Fruit fly (Drosophila melanogaster): Measurements from ENCODE around the gene Ubx.
A peak's percentile ranks its signal among the peaks of the same experiment; 100 is the strongest.

dm6 chr3R:16620478-16620877 lies 113.7 kb downstream of the Ubx start, which contains the start of gene CG14893:
- TF ChIP-seq kay (GFP tag; ENCODE audit: borderline replicate concordance): peak; percentile 39
- TF ChIP-seq CG5204 (GFP tag; optimal IDR thresholded peaks at IDR 0.05): no peak
- no peak for TF ChIP-seq toe (GFP tag; optimal IDR thresholded peaks at IDR 0.05)
- no peak for TF ChIP-seq CG33017 (tag; optimal IDR thresholded peaks at IDR 0.05)
- TF ChIP-seq CG11617 (GFP tag; optimal IDR thresholded peaks at IDR 0.05): no peak
- TF ChIP-seq CG14711 (tag; optimal IDR thresholded peaks at IDR 0.05): no peak
- TF ChIP-seq bab1 (GFP tag; optimal IDR thresholded peaks at IDR 0.05): no peak
- TF ChIP-seq CG7045 (GFP tag; optimal IDR thresholded peaks at IDR 0.05): no peak
- no peak for TF ChIP-seq CG1620 (GFP tag; optimal IDR thresholded peaks at IDR 0.05)
- no peak for TF ChIP-seq CG7101 (tag; optimal IDR thresholded peaks at IDR 0.05)
- TF ChIP-seq pad (GFP tag; optimal IDR thresholded peaks at IDR 0.05): no peak
- no peak for TF ChIP-seq Crg-1 (GFP tag; optimal IDR thresholded peaks at IDR 0.05)
